ENCODE assay signal across 3 fruit fly cellular contexts in genomic region chrX:13375489-13375997, dm6.
TF ChIP-seq lines count a peak whose summit lies in the region.

No protein-coding gene starts in this region.

- TF ChIP-seq CTCF in whole organism, embryonic (GFP tag; optimal IDR thresholded peaks at IDR 0.05; lab: Kevin White, UChicago): no peak

TF ChIP-seq in whole organism, embryonic, 481 proteins besides CTCF, POLR2A, EP300 and RAD21:
- TF ChIP-seq slp2 (GFP tag; optimal IDR thresholded peaks at IDR 0.05; lab: Kevin White, UChicago): no peak
- TF ChIP-seq HLH3B (GFP tag; IDR thresholded peaks at IDR 0.05; lab: Robert Waterston, UW): no peak
- TF ChIP-seq fd3F (GFP tag; optimal IDR thresholded peaks at IDR 0.05; lab: Kevin White, UChicago): no peak
- no peak for TF ChIP-seq Scr (GFP tag; IDR thresholded peaks at IDR 0.05; lab: Robert Waterston, UW; ENCODE audit: partially characterized antibody)
- TF ChIP-seq Lhr (GFP tag; optimal IDR thresholded peaks at IDR 0.05; lab: Kevin White, UChicago): no peak
- TF ChIP-seq ewg (GFP tag; optimal IDR thresholded peaks at IDR 0.05; lab: Kevin White, UChicago): peak; percentile 51
- TF ChIP-seq Pdp1 (GFP tag; optimal IDR thresholded peaks at IDR 0.05; lab: Kevin White, UChicago): peak in 1 of 2 experiments; percentile 62
- no peak for TF ChIP-seq gcm (GFP tag; optimal IDR thresholded peaks at IDR 0.05; lab: Kevin White, UChicago)
- TF ChIP-seq fd102C (GFP tag; optimal IDR thresholded peaks at IDR 0.05; lab: Kevin White, UChicago): no peak
- no peak for TF ChIP-seq CG7357 (GFP tag; IDR thresholded peaks at IDR 0.05; lab: Robert Waterston, UW)

TF ChIP-seq in whole organism, prepupa, 60 proteins besides CTCF, POLR2A, EP300 and RAD21:
- TF ChIP-seq CG10631 (GFP tag; optimal IDR thresholded peaks at IDR 0.05; lab: Kevin White, UChicago) (no peak), CG6854 (GFP tag; optimal IDR thresholded peaks at IDR 0.05; lab: Kevin White, UChicago) (no peak), Hr4 (GFP tag; optimal IDR thresholded peaks at IDR 0.05; lab: Kevin White, UChicago) (no peak), Met (GFP tag; optimal IDR thresholded peaks at IDR 0.05; lab: Kevin White, UChicago) (no peak), CG3032 (tag; optimal IDR thresholded peaks at IDR 0.05; lab: Kevin White, UChicago) (no peak), Eip78C (GFP tag; lab: Kevin White, UChicago) (peak; percentile 4), vri (GFP tag; optimal IDR thresholded peaks at IDR 0.05; lab: Kevin White, UChicago) (peak; percentile 15), CG9139 (GFP tag; optimal IDR thresholded peaks at IDR 0.05; lab: Kevin White, UChicago) (no peak), svp (GFP tag; lab: Kevin White, UChicago) (peak; percentile 66)
TF ChIP-seq in whole organism, prepupa: peak in this region for 3.

TF ChIP-seq in whole organism, pupa, 21 proteins besides CTCF, POLR2A, EP300 and RAD21:
- TF ChIP-seq Snoo (tag; optimal IDR thresholded peaks at IDR 0.05; lab: Kevin White, UChicago) (no peak), EcR (GFP tag; optimal IDR thresholded peaks at IDR 0.05; lab: Kevin White, UChicago) (peak; percentile 85), Pif1A (GFP tag; optimal IDR thresholded peaks at IDR 0.05; lab: Kevin White, UChicago) (no peak)
